Worm (Caenorhabditis elegans) whole organism, L2 larva: ENCODE data around the gene spp-26.

Experiments used
- alr-1 ChIP-seq: fragments of 150-350 bp; optimal IDR thresholded peaks from 2 replicates; lab custom pipeline; 2014; ENCODE audit warnings: missing biosample characterization, missing genetic modification characterization
- ceh-82 ChIP-seq: fragments of 150-350 bp; optimal IDR thresholded peaks from 2 replicates; lab custom pipeline; 2014; ENCODE audit warnings: missing biosample characterization, missing genetic modification characterization
- egl-27 ChIP-seq: sonication (generic microtip); optimal IDR thresholded peaks from 3 replicates; lab custom pipeline; 2017; ENCODE audit warnings: missing biosample characterization, missing genetic modification reagents, missing genetic modification characterization
- elt-1 ChIP-seq: fragments of 150-350 bp; optimal IDR thresholded peaks from 2 replicates; lab custom pipeline; 2014; ENCODE audit warnings: missing biosample characterization, missing genetic modification characterization
- fos-1 ChIP-seq: fragments of 150-350 bp; optimal IDR thresholded peaks from 2 replicates; lab custom pipeline; 2014; ENCODE audit warnings: missing biosample characterization, missing genetic modification characterization
- nhr-11 ChIP-seq: fragments of 150-350 bp; optimal IDR thresholded peaks from 2 replicates; lab custom pipeline; 2014; ENCODE audit warnings: missing biosample characterization, missing genetic modification characterization
- nhr-23 ChIP-seq: fragments of 150-350 bp; optimal IDR thresholded peaks from 2 replicates; lab custom pipeline; 2014; ENCODE audit warnings: missing biosample characterization, missing genetic modification reagents, missing genetic modification characterization
- nhr-25 ChIP-seq: fragments of 150-350 bp; sonication (generic microtip); optimal IDR thresholded peaks from 3 replicates; lab custom pipeline; 2014; ENCODE audit warnings: missing biosample characterization, missing genetic modification characterization
- peb-1 ChIP-seq: fragments of 150-350 bp; optimal IDR thresholded peaks from 2 replicates; lab custom pipeline; 2014; ENCODE audit warnings: missing biosample characterization, missing genetic modification characterization
- sem-4 ChIP-seq: fragments of 150-350 bp; optimal IDR thresholded peaks from 2 replicates; lab custom pipeline; 2014; ENCODE audit warnings: missing biosample characterization, missing genetic modification reagents, missing genetic modification characterization
- snpc-4 ChIP-seq: fragments of 150-350 bp; optimal IDR thresholded peaks from 2 replicates; lab custom pipeline; 2014; ENCODE audit warnings: missing biosample characterization, missing genetic modification characterization
- unc-62 ChIP-seq: fragments of 150-350 bp; optimal IDR thresholded peaks from 2 replicates; lab custom pipeline; 2014; ENCODE audit warnings: missing biosample characterization, missing genetic modification reagents, missing genetic modification characterization
- ztf-11 ChIP-seq: sonication (generic microtip); optimal IDR thresholded peaks from 2 replicates; lab custom pipeline; 2017; ENCODE audit warnings: missing biosample characterization, missing genetic modification characterization
- ztf-4 ChIP-seq: fragments of 150-350 bp; optimal IDR thresholded peaks from 2 replicates; lab custom pipeline; 2014; ENCODE audit warnings: missing biosample characterization, missing genetic modification characterization

ce11 chrV:6522879-6523497 is 36.0 kb downstream of the spp-26 start:
- TF ChIP-seq egl-27 (tag; lab: Kevin White, UChicago), result no peak
- TF ChIP-seq elt-1, result no peak
- TF ChIP-seq ceh-82 (tag; lab: Kevin White, UChicago), result no peak
- TF ChIP-seq ztf-11 (tag; lab: Kevin White, UChicago), result no peak
- TF ChIP-seq nhr-23, result no peak
- TF ChIP-seq ztf-4 (tag; lab: Kevin White, UChicago), result no peak
- no peak for TF ChIP-seq nhr-11 (tag; lab: Kevin White, UChicago)
- TF ChIP-seq snpc-4 (tag; lab: Kevin White, UChicago), result no peak
- no peak for TF ChIP-seq peb-1 (tag; lab: Kevin White, UChicago)
- TF ChIP-seq fos-1 (tag; lab: Kevin White, UChicago), result peak; percentile 86
- no peak for TF ChIP-seq alr-1
- TF ChIP-seq nhr-25 (tag; lab: Kevin White, UChicago), result no peak
- TF ChIP-seq unc-62 (GFP tag; lab: Kevin White, UChicago), result no peak
- TF ChIP-seq sem-4 (tag; lab: Kevin White, UChicago), result no peak
